Worm (Caenorhabditis elegans) whole organism, L4 larva: ENCODE results near the gene rcat-1.

Experiments
- egl-27 ChIP-seq: sonication (generic microtip); optimal IDR thresholded peaks from 3 replicates; lab custom pipeline; 2017; ENCODE audit warnings: missing biosample characterization, missing genetic modification reagents, missing genetic modification characterization
- nhr-77 ChIP-seq: fragments of 150-350 bp; optimal IDR thresholded peaks from 2 replicates; lab custom pipeline; 2014; ENCODE audit warnings: missing biosample characterization, missing genetic modification characterization
- unc-62 ChIP-seq, 3 experiments: fragments of 150-350 bp in 1 of 3; sonication (generic microtip); optimal IDR thresholded peaks in 2 of 3; peaks in 1 of 3; 1 replicate in 1 of 3; 2 replicates in 2 of 3; lab custom pipeline; 2014 to 2017; ENCODE audit warnings: missing biosample characterization in 3 of 3, missing genetic modification characterization in 3 of 3, missing genetic modification reagents in 3 of 3, missing genotype in 1 of 3

- TF ChIP-seq unc-62 (GFP tag; optimal IDR thresholded peaks at IDR 0.05 in 1 of 2; lab: Kevin White, UChicago), result no peak
- TF ChIP-seq unc-62 (tag; optimal IDR thresholded peaks at IDR 0.05; lab: Kevin White, UChicago), result no peak
- no peak for TF ChIP-seq egl-27 (tag; lab: Kevin White, UChicago)
- TF ChIP-seq nhr-77 (tag; lab: Kevin White, UChicago), result no peak
Observed at ce11 chrIV:240257-240754, 14.9 kb downstream of the rcat-1 start, which contains the start of the genes fnta-1 and cogc-8.
